Worm (Caenorhabditis elegans) whole organism, L4/young adult: ENCODE data around the gene F53H8.3.

Experiments
- W03F9.2 ChIP-seq: fragments of 150-350 bp; optimal IDR thresholded peaks from 2 replicates; lab custom pipeline; 2014; ENCODE audit warnings: missing biosample characterization, missing genetic modification characterization
- him-1 ChIP-seq: sonication (generic microtip); optimal IDR thresholded peaks from 2 replicates; lab custom pipeline; 2016; ENCODE audit warnings: missing genotype, missing genetic modification reagents, missing genetic modification characterization, missing compliant biosample characterization

DNA sequence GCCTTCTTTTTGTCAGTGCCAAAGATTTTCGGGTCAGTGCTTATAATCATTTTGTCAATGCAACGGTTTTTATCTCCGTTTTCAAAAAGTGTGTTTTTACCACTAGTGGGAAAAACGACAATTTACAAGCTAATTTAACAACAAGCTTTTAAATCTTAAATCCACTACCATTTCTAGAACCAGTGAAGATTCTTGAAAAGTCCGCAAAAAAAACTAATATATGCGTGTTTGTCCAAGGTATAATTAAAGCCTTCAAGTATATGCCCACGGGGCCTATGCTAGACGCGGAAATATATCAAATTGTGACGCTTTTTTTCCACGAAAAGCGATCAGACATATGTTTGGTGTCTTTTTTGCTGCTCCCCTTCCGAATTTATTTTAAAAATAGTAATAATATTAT, 25.8 kb upstream of the F53H8.3 start:
- TF ChIP-seq him-1 (tag; lab: Kevin White, UChicago) = no peak
- no peak for TF ChIP-seq W03F9.2 (tag; lab: Kevin White, UChicago)
